Worm (Caenorhabditis elegans): ENCODE results near the gene csq-1.
A peak's percentile ranks its signal among the peaks of the same experiment; 100 is the strongest.

The csq-1 gene

DNA sequence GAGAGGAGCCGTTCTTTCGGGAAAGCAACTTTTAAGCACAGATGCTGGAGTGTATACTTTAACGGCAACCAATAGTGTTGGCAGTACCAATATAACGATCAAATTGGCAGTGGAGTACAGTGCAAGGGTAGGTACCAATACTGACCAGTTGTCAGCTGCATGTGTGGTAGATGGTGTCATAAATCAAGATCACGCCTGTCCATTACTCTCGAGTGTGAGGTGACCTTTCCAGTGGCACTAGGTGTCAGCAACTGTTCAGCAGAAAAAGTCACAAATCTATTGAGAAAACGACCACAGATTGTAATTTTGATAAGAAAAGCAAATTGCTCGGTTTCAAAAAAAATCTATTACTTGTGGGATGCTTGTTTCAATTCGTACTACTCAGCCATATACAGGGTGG lies 25.2 kb upstream of the csq-1 start:
- TF ChIP-seq gmeb-2 (tag; optimal IDR thresholded peaks at IDR 0.05) (no peak), ceh-22 (tag; optimal IDR thresholded peaks at IDR 0.05) (no peak), ceh-45 (GFP tag; IDR thresholded peaks at IDR 0.05) (no peak), unc-55 (GFP tag; optimal IDR thresholded peaks at IDR 0.05) (peak; percentile 58)

DNA sequence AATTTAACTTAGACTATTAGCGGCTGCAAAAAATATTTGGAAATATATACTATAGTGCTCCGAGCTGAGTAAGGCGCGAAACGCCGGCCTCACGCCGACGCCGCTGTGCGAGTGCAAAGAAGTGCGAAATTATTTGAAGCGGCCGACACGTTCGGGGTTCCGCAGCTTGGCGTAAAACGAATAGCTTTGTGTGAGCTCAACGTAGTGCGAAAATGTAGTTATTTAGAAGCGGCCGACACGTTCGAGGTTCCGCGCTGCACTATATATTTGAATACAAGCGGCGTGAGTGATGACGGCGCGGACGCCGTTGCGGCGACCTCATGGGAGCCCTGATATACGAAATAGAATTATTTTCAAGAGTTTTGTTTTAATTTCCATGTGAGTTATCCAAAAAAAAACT lies 22.8 kb upstream of the csq-1 start:
- TF ChIP-seq ceh-45 (GFP tag; IDR thresholded peaks at IDR 0.05) (no peak), nhr-11 (tag; optimal IDR thresholded peaks at IDR 0.05) (no peak), ceh-14 (tag; optimal IDR thresholded peaks at IDR 0.05) (no peak), pha-4 (tag; optimal IDR thresholded peaks at IDR 0.05) (no peak), unc-55 (GFP tag; optimal IDR thresholded peaks at IDR 0.05) (no peak), fkh-6 (tag; optimal IDR thresholded peaks at IDR 0.05) (no peak), fkh-10 (GFP tag; optimal IDR thresholded peaks at IDR 0.05) (no peak), hlh-13 (GFP tag; optimal IDR thresholded peaks at IDR 0.05) (no peak), ref-2 (tag; optimal IDR thresholded peaks at IDR 0.05) (no peak), elt-2 (tag; optimal IDR thresholded peaks at IDR 0.05) (no peak)

DNA sequence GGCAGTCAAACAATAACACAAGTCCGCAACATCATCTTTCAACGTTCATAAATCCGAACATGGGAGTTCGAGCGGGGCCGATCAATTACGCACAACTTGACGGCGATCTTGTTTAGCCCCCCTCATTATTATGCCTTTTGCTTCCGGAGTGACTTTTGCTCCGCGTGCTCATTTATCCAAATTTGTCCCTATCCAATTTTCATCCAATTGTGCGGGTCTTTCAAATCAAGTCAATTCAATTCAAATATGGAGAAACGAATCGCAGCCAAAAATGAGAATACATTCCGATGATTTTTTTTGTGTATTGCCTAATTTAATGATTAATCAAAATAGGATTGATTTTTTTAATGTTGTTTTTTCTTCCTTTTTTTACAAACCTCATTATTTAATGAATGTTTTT lies 22.2 kb upstream of the csq-1 start:
- TF ChIP-seq dmd-4 (tag; optimal IDR thresholded peaks at IDR 0.05; ENCODE audit: borderline replicate concordance) (no peak), K02D7.2 (tag; optimal IDR thresholded peaks at IDR 0.05) (no peak), npax-4 (tag; optimal IDR thresholded peaks at IDR 0.05) (no peak), ceh-31 (tag; optimal IDR thresholded peaks at IDR 0.05) (no peak), unc-42 (tag; optimal IDR thresholded peaks at IDR 0.05) (peak; percentile 58)

DNA sequence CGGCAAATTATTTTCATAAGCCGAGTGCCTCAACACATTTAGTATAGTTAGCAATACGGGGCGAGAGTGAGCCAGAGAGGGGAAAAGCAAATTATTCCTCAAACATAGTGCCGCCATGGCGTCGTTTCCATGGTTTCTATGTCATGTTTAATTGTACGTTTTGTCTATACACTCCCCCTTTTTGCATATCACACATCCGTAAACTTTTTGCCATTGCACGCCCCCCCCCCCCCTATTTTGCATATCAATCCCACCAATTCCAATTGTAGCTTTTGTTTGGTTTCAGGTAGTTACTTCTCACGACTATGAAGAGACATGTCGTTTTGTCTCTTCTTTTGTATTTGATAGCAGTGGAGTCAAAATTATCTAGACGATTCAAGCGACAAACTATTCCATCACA lies 20.6 kb upstream of the csq-1 start, which contains the start of gene C26G2.2:
TSS of gene C26G2.2 (plus strand) at position 301 of the 400 bp plus-strand sequence.
- no peak for TF ChIP-seq ceh-30 (tag; optimal IDR thresholded peaks at IDR 0.05)
- TF ChIP-seq fkh-10 (GFP tag; optimal IDR thresholded peaks at IDR 0.05) = no peak
- TF ChIP-seq ceh-9 (tag; optimal IDR thresholded peaks at IDR 0.05) = no peak
- TF ChIP-seq F13H6.1 (tag; optimal IDR thresholded peaks at IDR 0.05) = no peak
- no peak for TF ChIP-seq ztf-16 (tag; optimal IDR thresholded peaks at IDR 0.05)
- no peak for TF ChIP-seq unc-55 (GFP tag; optimal IDR thresholded peaks at IDR 0.05)
- no peak for TF ChIP-seq nhr-11 (tag; optimal IDR thresholded peaks at IDR 0.05)
- no peak for TF ChIP-seq pqm-1 (tag; optimal IDR thresholded peaks at IDR 0.05)
- TF ChIP-seq unc-86 (tag; optimal IDR thresholded peaks at IDR 0.05) = no peak
- no peak for TF ChIP-seq nfya-1 (tag; optimal IDR thresholded peaks at IDR 0.05)
- no peak for TF ChIP-seq tbx-2 (tag; optimal IDR thresholded peaks at IDR 0.05)
- TF ChIP-seq sox-2 (GFP tag; IDR thresholded peaks at IDR 0.05) = no peak

DNA sequence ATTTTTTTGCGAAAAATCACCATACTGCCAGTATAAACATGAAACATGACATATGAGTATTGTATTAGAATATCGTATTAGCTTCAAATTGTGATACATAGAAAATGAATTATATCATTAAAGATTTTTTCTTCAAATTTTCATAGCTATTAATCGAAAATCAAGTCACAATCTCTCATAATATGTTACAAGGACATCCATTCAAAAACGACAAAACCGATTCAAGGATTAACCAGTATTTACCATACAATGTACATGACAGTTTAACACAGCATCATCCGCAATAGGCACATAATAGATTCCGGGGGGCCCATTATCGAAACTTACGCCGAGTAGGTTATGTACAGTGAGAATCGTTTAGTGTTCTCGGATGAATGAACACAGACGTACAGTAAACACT lies 13.4 kb upstream of the csq-1 start:
- TF ChIP-seq pha-2 (tag; optimal IDR thresholded peaks at IDR 0.05) (no peak), syd-9 (tag; optimal IDR thresholded peaks at IDR 0.05) (no peak), pros-1 (tag; optimal IDR thresholded peaks at IDR 0.05) (no peak), tbx-2 (tag; optimal IDR thresholded peaks at IDR 0.05) (no peak), zip-5 (tag; optimal IDR thresholded peaks at IDR 0.05) (no peak), fkh-10 (GFP tag; optimal IDR thresholded peaks at IDR 0.05) (no peak), C38D4.7 (GFP tag; optimal IDR thresholded peaks at IDR 0.05) (no peak), nhr-232 (tag; optimal IDR thresholded peaks at IDR 0.05) (no peak), pax-1 (tag; optimal IDR thresholded peaks at IDR 0.05) (no peak), ceh-18 (tag; optimal IDR thresholded peaks at IDR 0.05) (no peak), C08G9.2 (tag; optimal IDR thresholded peaks at IDR 0.05) (no peak), K09A11.1 (tag; optimal IDR thresholded peaks at IDR 0.05; ENCODE audit: insufficient read depth) (no peak), sdc-2 (tag; optimal IDR thresholded peaks at IDR 0.05) (no peak), ceh-14 (tag; optimal IDR thresholded peaks at IDR 0.05) (no peak), ceh-22 (tag; optimal IDR thresholded peaks at IDR 0.05) (no peak), mec-3 (tag; optimal IDR thresholded peaks at IDR 0.05; ENCODE audit: borderline replicate concordance) (no peak), ahr-1 (tag; optimal IDR thresholded peaks at IDR 0.05) (no peak), ztf-16 (tag; optimal IDR thresholded peaks at IDR 0.05) (no peak), unc-3 (GFP tag; conservative IDR thresholded peaks at IDR 0.05) (no peak), unc-3 (tag; optimal IDR thresholded peaks at IDR 0.05) (no peak), ceh-31 (tag; optimal IDR thresholded peaks at IDR 0.05) (no peak)
